Worm (Caenorhabditis elegans) whole organism, L4 larva: ENCODE results near the gene F43C11.10.

Source experiments
- F10B5.3 ChIP-seq: sonication (generic microtip); optimal IDR thresholded peaks from 2 replicates; lab custom pipeline; 2016; ENCODE audit warnings: mild to moderate bottlenecking, missing genetic modification characterization, missing compliant biosample characterization
- F37D6.2 ChIP-seq: sonication (generic microtip); optimal IDR thresholded peaks from 2 replicates; lab custom pipeline; 2016; ENCODE audit warnings: mild to moderate bottlenecking, missing genetic modification characterization, missing compliant biosample characterization
- R02D3.7 ChIP-seq: fragments of 150-350 bp; sonication (generic microtip); optimal IDR thresholded peaks from 3 replicates; lab custom pipeline; 2014; ENCODE audit warnings: missing biosample characterization, missing genetic modification characterization
- T20F7.1 ChIP-seq: fragments of 200-800 bp; sonication (Bioruptor generic); optimal IDR thresholded peaks from 2 replicates; lab custom pipeline; 2018; ENCODE audit warnings: mild to moderate bottlenecking, missing genetic modification characterization, missing compliant biosample characterization
- Y5F2A.4 ChIP-seq: fragments of 200-800 bp; sonication (Bioruptor generic); optimal IDR thresholded peaks from 2 replicates; lab custom pipeline; 2018; ENCODE audit warnings: mild to moderate bottlenecking, missing genetic modification characterization, missing compliant biosample characterization
- ceh-28 ChIP-seq: fragments of 150-350 bp; optimal IDR thresholded peaks from 2 replicates; lab custom pipeline; 2014; ENCODE audit warnings: missing biosample characterization, missing genetic modification reagents, missing genetic modification characterization
- ceh-44 ChIP-seq: fragments of 200-800 bp; sonication (Bioruptor generic); IDR thresholded peaks from 2 replicates; pipeline ENCODE4 v1.3.6; 2022; ENCODE audit warnings: missing genetic modification reagents, missing genetic modification characterization, missing compliant biosample characterization
- ceh-82 ChIP-seq: sonication (generic microtip); optimal IDR thresholded peaks from 2 replicates; lab custom pipeline; 2017; ENCODE audit warnings: missing biosample characterization, missing genetic modification characterization
- cey-2 ChIP-seq: sonication (generic microtip); optimal IDR thresholded peaks from 3 replicates; lab custom pipeline; 2017; ENCODE audit warnings: missing genetic modification characterization, mild to moderate bottlenecking, missing compliant biosample characterization, antibody characterized with exemption, borderline replicate concordance; ENCODE audit not compliant: insufficient read depth
- daf-12 ChIP-seq: fragments of 150-350 bp; optimal IDR thresholded peaks from 2 replicates; lab custom pipeline; 2014; ENCODE audit warnings: missing biosample characterization, missing genetic modification reagents, missing genetic modification characterization
- daf-16 ChIP-seq, 3 experiments: sonication (generic microtip); optimal IDR thresholded peaks; 2 replicates each; lab custom pipeline; 2016 to 2017; ENCODE audit warnings: missing genetic modification characterization in 3 of 3, missing genetic modification reagents in 3 of 3, mild to moderate bottlenecking in 2 of 3, missing compliant biosample characterization in 2 of 3, missing biosample characterization in 1 of 3, moderate library complexity in 1 of 3
- daf-19 ChIP-seq: fragments of 200-800 bp; sonication (Bioruptor generic); conservative IDR thresholded peaks from 2 replicates; pipeline ENCODE4 v1.3.6; 2022; ENCODE audit warnings: missing genetic modification characterization, missing compliant biosample characterization
- daf-8 ChIP-seq: fragments of 200-800 bp; sonication (Bioruptor generic); IDR thresholded peaks from 2 replicates; pipeline ENCODE4 v1.3.6; 2022; ENCODE audit warnings: missing genetic modification characterization, missing compliant biosample characterization
- dmd-8 ChIP-seq: fragments of 200-800 bp; sonication (Bioruptor generic); IDR thresholded peaks from 2 replicates; pipeline ENCODE4 v1.3.6; 2022; ENCODE audit warnings: missing genetic modification characterization, missing compliant biosample characterization
- dpl-1 ChIP-seq: fragments of 150-350 bp; optimal IDR thresholded peaks from 2 replicates; lab custom pipeline; 2014; ENCODE audit warnings: missing biosample characterization, missing genetic modification reagents, missing genetic modification characterization
- dve-1 ChIP-seq: sonication (generic microtip); optimal IDR thresholded peaks from 2 replicates; lab custom pipeline; 2017; ENCODE audit warnings: antibody characterized with exemption, mild to moderate bottlenecking, missing genetic modification characterization, missing compliant biosample characterization; ENCODE audit not compliant: insufficient read depth
- fos-1 ChIP-seq: fragments of 150-350 bp; optimal IDR thresholded peaks from 2 replicates; lab custom pipeline; 2014; ENCODE audit warnings: missing biosample characterization, missing genetic modification characterization
- gei-8 ChIP-seq: fragments of 200-800 bp; sonication (Bioruptor generic); optimal IDR thresholded peaks from 2 replicates; lab custom pipeline; 2018; ENCODE audit warnings: mild to moderate bottlenecking, missing genetic modification characterization, missing compliant biosample characterization
- hif-1 ChIP-seq, 2 experiments: sonication (generic microtip); optimal IDR thresholded peaks; 2 replicates each; lab custom pipeline; 2016 to 2017; ENCODE audit warnings: missing compliant biosample characterization in 2 of 2, missing genetic modification characterization in 2 of 2, missing genetic modification reagents in 2 of 2, missing genotype in 2 of 2, mild to moderate bottlenecking in 1 of 2
- hlh-11 ChIP-seq: fragments of 200-800 bp; sonication (Bioruptor generic); optimal IDR thresholded peaks from 2 replicates; lab custom pipeline; 2018; ENCODE audit warnings: mild to moderate bottlenecking, missing genetic modification characterization, missing compliant biosample characterization
- jun-1 ChIP-seq: fragments of 150-350 bp; optimal IDR thresholded peaks from 2 replicates; lab custom pipeline; 2014; ENCODE audit warnings: missing biosample characterization, missing genetic modification reagents, missing genetic modification characterization
- lin-15B ChIP-seq: fragments of 150-350 bp; sonication (generic microtip); optimal IDR thresholded peaks from 3 replicates; lab custom pipeline; 2014; ENCODE audit warnings: missing biosample characterization, missing genetic modification characterization
- lin-38 ChIP-seq: fragments of 200-800 bp; sonication (Bioruptor generic); IDR thresholded peaks from 2 replicates; pipeline ENCODE4 v1.3.6; 2022; ENCODE audit warnings: missing genetic modification reagents, missing genetic modification characterization, missing compliant biosample characterization
- lin-39 ChIP-seq: fragments of 150-350 bp; optimal IDR thresholded peaks from 2 replicates; lab custom pipeline; 2014; ENCODE audit warnings: missing biosample characterization, missing genetic modification reagents, missing genetic modification characterization
- mep-1 ChIP-seq: fragments of 150-350 bp; sonication (generic microtip); optimal IDR thresholded peaks from 3 replicates; lab custom pipeline; 2014; ENCODE audit warnings: missing biosample characterization, missing genetic modification characterization
- mxl-2 ChIP-seq: fragments of 200-800 bp; sonication (Bioruptor generic); conservative IDR thresholded peaks from 2 replicates; pipeline ENCODE4 v1.3.6; 2022; ENCODE audit warnings: missing genetic modification reagents, missing genetic modification characterization, missing compliant biosample characterization
- nhr-11 ChIP-seq: fragments of 150-350 bp; optimal IDR thresholded peaks from 2 replicates; lab custom pipeline; 2014; ENCODE audit warnings: missing biosample characterization, missing genetic modification characterization
- nhr-111 ChIP-seq: fragments of 200-800 bp; sonication (Bioruptor generic); optimal IDR thresholded peaks from 2 replicates; lab custom pipeline; 2018; ENCODE audit warnings: mild to moderate bottlenecking, missing genetic modification characterization, missing compliant biosample characterization
- nhr-237 ChIP-seq: sonication (generic microtip); optimal IDR thresholded peaks from 2 replicates; lab custom pipeline; 2017; ENCODE audit warnings: missing biosample characterization, missing genetic modification characterization
- nhr-25 ChIP-seq: sonication (generic microtip); optimal IDR thresholded peaks from 2 replicates; lab custom pipeline; 2017; ENCODE audit warnings: missing genetic modification characterization, mild to moderate bottlenecking, missing compliant biosample characterization, antibody characterized with exemption, moderate library complexity, borderline replicate concordance; ENCODE audit not compliant: insufficient read depth
- nhr-28 ChIP-seq: fragments of 150-350 bp; optimal IDR thresholded peaks from 2 replicates; lab custom pipeline; 2014; ENCODE audit warnings: missing biosample characterization, missing genetic modification characterization
- nhr-41 ChIP-seq: fragments of 200-800 bp; sonication (Bioruptor generic); IDR thresholded peaks from 2 replicates; pipeline ENCODE4 v1.3.6; 2022; ENCODE audit warnings: missing genetic modification reagents, missing genetic modification characterization, missing compliant biosample characterization
- nhr-42 ChIP-seq: fragments of 200-800 bp; sonication (Bioruptor generic); IDR thresholded peaks from 2 replicates; pipeline ENCODE4 v1.3.6; 2022; ENCODE audit warnings: missing genetic modification characterization, missing compliant biosample characterization
- nhr-6 ChIP-seq: fragments of 150-350 bp; optimal IDR thresholded peaks from 2 replicates; lab custom pipeline; 2014; ENCODE audit warnings: missing biosample characterization, missing genetic modification characterization
- nhr-77 ChIP-seq: fragments of 150-350 bp; optimal IDR thresholded peaks from 2 replicates; lab custom pipeline; 2014; ENCODE audit warnings: missing biosample characterization, missing genetic modification characterization
- php-3 ChIP-seq: fragments of 200-800 bp; sonication (Bioruptor generic); IDR thresholded peaks from 2 replicates; pipeline ENCODE4 v1.3.6; 2022; ENCODE audit warnings: missing genetic modification reagents, missing genetic modification characterization, missing compliant biosample characterization
- pqm-1 ChIP-seq: sonication (generic microtip); optimal IDR thresholded peaks from 2 replicates; lab custom pipeline; 2017; ENCODE audit warnings: missing biosample characterization, missing genetic modification characterization
- set-16 ChIP-seq: fragments of 200-800 bp; sonication (Bioruptor generic); IDR thresholded peaks from 2 replicates; pipeline ENCODE4 v1.3.6; 2022; ENCODE audit warnings: missing genetic modification reagents, missing genetic modification characterization, missing compliant biosample characterization
- skn-1 ChIP-seq: fragments of 150-350 bp; optimal IDR thresholded peaks from 2 replicates; lab custom pipeline; 2014; ENCODE audit warnings: missing biosample characterization, missing genetic modification characterization
- unc-39 ChIP-seq: sonication (generic microtip); optimal IDR thresholded peaks from 2 replicates; lab custom pipeline; 2017; ENCODE audit warnings: missing biosample characterization, missing genetic modification characterization
- unc-62 ChIP-seq, 3 experiments: fragments of 150-350 bp in 1 of 3; sonication (generic microtip); optimal IDR thresholded peaks in 2 of 3; peaks in 1 of 3; 1 replicate in 1 of 3; 2 replicates in 2 of 3; lab custom pipeline; 2014 to 2017; ENCODE audit warnings: missing biosample characterization in 3 of 3, missing genetic modification characterization in 3 of 3, missing genetic modification reagents in 3 of 3, missing genotype in 1 of 3
- zip-11 ChIP-seq: fragments of 200-800 bp; sonication (Bioruptor generic); IDR thresholded peaks from 2 replicates; pipeline ENCODE4 v1.3.6; 2022; ENCODE audit warnings: missing genetic modification characterization, missing compliant biosample characterization
- ztf-11 ChIP-seq: fragments of 150-350 bp; optimal IDR thresholded peaks from 2 replicates; lab custom pipeline; 2014; ENCODE audit warnings: missing biosample characterization, missing genetic modification characterization
- ztf-7 ChIP-seq: fragments of 150-350 bp; optimal IDR thresholded peaks from 2 replicates; lab custom pipeline; 2014; ENCODE audit warnings: missing biosample characterization, missing genetic modification characterization

F43C11.10 gene

ce11 chrII:2383334-2383733 lies 30.9 kb upstream of the F43C11.10 start, which contains the start of gene F16G10.8:
Gene F16G10.8, minus strand, starts transcription at chrII:2383434.
- TF ChIP-seq ceh-82 (tag; lab: Kevin White, UChicago) (no peak), T20F7.1 (no peak), nhr-25 (tag; lab: Kevin White, UChicago) (no peak), jun-1 (no peak), gei-8 (GFP tag; lab: Kevin White, UChicago) (no peak)

- TF ChIP-seq nhr-77, result no peak
- TF ChIP-seq nhr-25 (tag; lab: Kevin White, UChicago), result no peak
- TF ChIP-seq mep-1, result no peak
- TF ChIP-seq dve-1, result no peak
- TF ChIP-seq F10B5.3 (tag; lab: Kevin White, UChicago), result no peak
- TF ChIP-seq unc-39 (tag; lab: Kevin White, UChicago), result no peak
- no peak for TF ChIP-seq set-16 (GFP tag; lab: Robert Waterston, UW)
- TF ChIP-seq skn-1 (tag; lab: Kevin White, UChicago), result no peak
- no peak for TF ChIP-seq jun-1
- TF ChIP-seq nhr-11 (tag; lab: Kevin White, UChicago), result no peak
- no peak for TF ChIP-seq daf-16 (GFP tag; optimal IDR thresholded peaks at IDR 0.05; lab: Kevin White, UChicago)
- no peak for TF ChIP-seq daf-16 (tag; optimal IDR thresholded peaks at IDR 0.05; lab: Kevin White, UChicago)
- no peak for TF ChIP-seq daf-8
- no peak for TF ChIP-seq nhr-6 (tag; lab: Kevin White, UChicago)
- no peak for TF ChIP-seq ceh-44 (GFP tag; lab: Robert Waterston, UW)
- no peak for TF ChIP-seq nhr-28 (tag; lab: Kevin White, UChicago)
- TF ChIP-seq pqm-1 (tag; lab: Kevin White, UChicago), result no peak
- no peak for TF ChIP-seq nhr-237 (tag; lab: Kevin White, UChicago)
Observed at ce11 chrII:2380174-2380573, 27.7 kb upstream of the F43C11.10 start, which contains the start of gene F16G10.7. Gene F16G10.7, minus strand, starts transcription at chrII:2380274.

- no peak for TF ChIP-seq nhr-111 (GFP tag; lab: Kevin White, UChicago)
- TF ChIP-seq set-16 (GFP tag; lab: Robert Waterston, UW), result peak; percentile 83
Observed at ce11 chrII:2379673-2380072, 27.2 kb upstream of the F43C11.10 start.

ce11 chrII:2378465-2379009 lies 26.1 kb upstream of the F43C11.10 start:
- TF ChIP-seq F10B5.3 (tag; lab: Kevin White, UChicago) (no peak), mxl-2 (no peak), fos-1 (peak; percentile 88), dpl-1 (GFP tag; lab: Kevin White, UChicago) (peak; percentile 35), nhr-42 (GFP tag; lab: Robert Waterston, UW) (peak; percentile 81), F37D6.2 (no peak), lin-39 (tag; lab: Kevin White, UChicago) (no peak), unc-62 (GFP tag; optimal IDR thresholded peaks at IDR 0.05 in 1 of 2; lab: Kevin White, UChicago) (peak in 1 of 2 experiments; percentile 74), unc-62 (tag; optimal IDR thresholded peaks at IDR 0.05; lab: Kevin White, UChicago) (no peak), ztf-11 (tag; lab: Kevin White, UChicago) (no peak), ztf-7 (tag; lab: Kevin White, UChicago) (no peak), nhr-41 (GFP tag; lab: Robert Waterston, UW) (peak; percentile 93), dmd-8 (GFP tag; lab: Robert Waterston, UW) (no peak; the same call in 1 of the 2 replicates), nhr-25 (tag; lab: Kevin White, UChicago) (no peak), zip-11 (GFP tag; lab: Robert Waterston, UW) (no peak), hif-1 (tag; optimal IDR thresholded peaks at IDR 0.05; lab: Kevin White, UChicago) (no peak), hlh-11 (tag; lab: Kevin White, UChicago) (peak; percentile 98), pqm-1 (tag; lab: Kevin White, UChicago) (peak; percentile 100), daf-12 (tag; lab: Kevin White, UChicago) (no peak), R02D3.7 (no peak), php-3 (GFP tag; lab: Robert Waterston, UW) (peak; percentile 100), daf-19 (GFP tag; lab: Robert Waterston, UW) (no peak), ceh-28 (no peak), lin-38 (no peak; the same call in 1 of the 2 replicates), nhr-6 (tag; lab: Kevin White, UChicago) (peak; percentile 51), Y5F2A.4 (GFP tag; lab: Kevin White, UChicago) (no peak), nhr-28 (tag; lab: Kevin White, UChicago) (peak; percentile 95), lin-15B (no peak), cey-2 (peak; percentile 93)
